Fruit fly (Drosophila melanogaster): ENCODE data around the gene Eig71Ej.

- TF ChIP-seq bab1 (GFP tag; optimal IDR thresholded peaks at IDR 0.05): no peak
- no peak for TF ChIP-seq tj (GFP tag; optimal IDR thresholded peaks at IDR 0.05)
- TF ChIP-seq Hr96 (GFP tag; optimal IDR thresholded peaks at IDR 0.05): no peak
- no peak for TF ChIP-seq CG12768 (GFP tag; optimal IDR thresholded peaks at IDR 0.05)
- TF ChIP-seq kay (GFP tag; ENCODE audit: borderline replicate concordance): no peak
- no peak for TF ChIP-seq CG14711 (tag; optimal IDR thresholded peaks at IDR 0.05)
- no peak for TF ChIP-seq CG11617 (GFP tag; optimal IDR thresholded peaks at IDR 0.05)
- TF ChIP-seq pad (GFP tag; optimal IDR thresholded peaks at IDR 0.05): no peak
- TF ChIP-seq toe (GFP tag; optimal IDR thresholded peaks at IDR 0.05): no peak
- TF ChIP-seq ovo (GFP tag; optimal IDR thresholded peaks at IDR 0.05): no peak
- no peak for TF ChIP-seq cic (GFP tag; optimal IDR thresholded peaks at IDR 0.05)
- TF ChIP-seq Clk (GFP tag; optimal IDR thresholded peaks at IDR 0.05): no peak
- TF ChIP-seq CG7045 (GFP tag; optimal IDR thresholded peaks at IDR 0.05): no peak
These were observed 30.1 kb upstream of the Eig71Ej start for dm6 chr3L:15690711-15691591.
